Fruit fly (Drosophila melanogaster) whole organism, pupa: ENCODE data around the gene Mi-2.
A peak's percentile ranks its signal among the peaks of the same experiment; 100 is the strongest.

Experiments
- CG15710 ChIP-seq: fragments of 200-800 bp; sonication (Bioruptor generic); optimal IDR thresholded peaks from 2 replicates; lab custom pipeline; 2018; ENCODE audit warnings: missing biosample characterization, mild to moderate bottlenecking, missing genetic modification characterization, moderate library complexity
- CG4496 ChIP-seq: fragments of 200-800 bp; sonication (Bioruptor generic); IDR thresholded peaks from 3 replicates; pipeline ENCODE4 v1.3.6; 2022; ENCODE audit warnings: missing biosample characterization, missing genetic modification characterization
- D1 ChIP-seq: fragments of 200-800 bp; sonication (Bioruptor generic); optimal IDR thresholded peaks from 2 replicates; lab custom pipeline; 2018; ENCODE audit warnings: missing biosample characterization, mild to moderate bottlenecking, missing genetic modification characterization, moderate library complexity
- Ets98B ChIP-seq: fragments of 200-800 bp; sonication (Bioruptor generic); IDR thresholded peaks from 2 replicates; pipeline ENCODE4 v1.3.6; 2022; ENCODE audit warnings: missing biosample characterization, missing genetic modification characterization
- Snoo ChIP-seq: fragments of 200-800 bp; sonication (Bioruptor generic); optimal IDR thresholded peaks from 3 replicates; lab custom pipeline; 2017; ENCODE audit warnings: missing biosample characterization, mild to moderate bottlenecking, missing genetic modification characterization, inconsistent platforms

dm6 chr3L:19895556-19895995 lies 14.4 kb downstream of the Mi-2 start:
- TF ChIP-seq CG4496 (GFP tag; lab: Robert Waterston, UW) (peak; percentile 48; the same call in 1 of the 3 replicates), Snoo (tag; lab: Kevin White, UChicago) (no peak), Ets98B (GFP tag; lab: Robert Waterston, UW) (peak; percentile 45; the same call in 1 of the 2 replicates), D1 (no peak), CG15710 (tag; lab: Kevin White, UChicago) (peak; percentile 6)
